Worm (Caenorhabditis elegans): Measurements from ENCODE around the gene brc-2.

ce11 chrIII:6880797-6881196, 22.1 kb downstream of the brc-2 start, which contains the start of gene K04C2.7:
- TF ChIP-seq unc-39 (tag; optimal IDR thresholded peaks at IDR 0.05) = no peak
- no peak for TF ChIP-seq aly-2 (tag; optimal IDR thresholded peaks at IDR 0.05)
- no peak for TF ChIP-seq snpc-4 (tag; optimal IDR thresholded peaks at IDR 0.05)
- no peak for TF ChIP-seq zag-1 (tag; optimal IDR thresholded peaks at IDR 0.05)
- TF ChIP-seq nfya-1 (tag; optimal IDR thresholded peaks at IDR 0.05; ENCODE audit: insufficient read depth) = no peak
- TF ChIP-seq mdl-1 (tag; optimal IDR thresholded peaks at IDR 0.05) = no peak
- no peak for TF ChIP-seq skn-1 (tag; optimal IDR thresholded peaks at IDR 0.05)
- no peak for TF ChIP-seq ceh-9 (tag; optimal IDR thresholded peaks at IDR 0.05)
- no peak for TF ChIP-seq nhr-11 (tag; optimal IDR thresholded peaks at IDR 0.05)
- no peak for TF ChIP-seq fkh-10 (GFP tag; optimal IDR thresholded peaks at IDR 0.05)
- TF ChIP-seq ZK546.5 (tag; optimal IDR thresholded peaks at IDR 0.05) = no peak
- TF ChIP-seq nhr-237 (tag; optimal IDR thresholded peaks at IDR 0.05) = no peak
- no peak for TF ChIP-seq nhr-28 (tag; optimal IDR thresholded peaks at IDR 0.05)

All from whole organism, L3 larva.